Worm (Caenorhabditis elegans): Measurements from ENCODE around the gene C29E4.14.

DNA sequence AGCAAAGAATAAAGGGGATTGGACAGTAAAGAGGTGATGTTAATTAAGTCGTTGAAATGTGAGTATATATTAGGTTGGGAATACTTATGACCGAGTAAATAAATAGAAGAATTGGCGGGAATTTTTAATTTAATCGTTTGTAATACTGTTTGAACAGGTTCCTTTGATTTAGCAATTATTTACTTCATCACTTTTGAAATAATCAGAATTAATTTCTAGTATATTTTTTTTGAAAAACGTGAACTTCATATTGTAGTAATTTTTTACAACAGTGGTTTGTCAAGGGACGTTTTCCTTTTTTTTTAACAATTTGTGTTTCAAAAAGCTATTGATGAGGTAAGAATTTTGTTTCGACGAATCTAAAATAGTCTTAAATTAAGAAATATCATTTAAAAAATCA is 2.3 kb downstream of the C29E4.14 start, which contains the start of gene C29E4.17:
- TF ChIP-seq pha-4 (GFP tag; IDR thresholded peaks at IDR 0.05) = no peak
- no peak for TF ChIP-seq pha-4 (tag; optimal IDR thresholded peaks at IDR 0.05)
- no peak for TF ChIP-seq nhr-102 (tag; optimal IDR thresholded peaks at IDR 0.05)
